Worm (Caenorhabditis elegans): Measurements from ENCODE around the gene smf-3.

Gene smf-3

DNA sequence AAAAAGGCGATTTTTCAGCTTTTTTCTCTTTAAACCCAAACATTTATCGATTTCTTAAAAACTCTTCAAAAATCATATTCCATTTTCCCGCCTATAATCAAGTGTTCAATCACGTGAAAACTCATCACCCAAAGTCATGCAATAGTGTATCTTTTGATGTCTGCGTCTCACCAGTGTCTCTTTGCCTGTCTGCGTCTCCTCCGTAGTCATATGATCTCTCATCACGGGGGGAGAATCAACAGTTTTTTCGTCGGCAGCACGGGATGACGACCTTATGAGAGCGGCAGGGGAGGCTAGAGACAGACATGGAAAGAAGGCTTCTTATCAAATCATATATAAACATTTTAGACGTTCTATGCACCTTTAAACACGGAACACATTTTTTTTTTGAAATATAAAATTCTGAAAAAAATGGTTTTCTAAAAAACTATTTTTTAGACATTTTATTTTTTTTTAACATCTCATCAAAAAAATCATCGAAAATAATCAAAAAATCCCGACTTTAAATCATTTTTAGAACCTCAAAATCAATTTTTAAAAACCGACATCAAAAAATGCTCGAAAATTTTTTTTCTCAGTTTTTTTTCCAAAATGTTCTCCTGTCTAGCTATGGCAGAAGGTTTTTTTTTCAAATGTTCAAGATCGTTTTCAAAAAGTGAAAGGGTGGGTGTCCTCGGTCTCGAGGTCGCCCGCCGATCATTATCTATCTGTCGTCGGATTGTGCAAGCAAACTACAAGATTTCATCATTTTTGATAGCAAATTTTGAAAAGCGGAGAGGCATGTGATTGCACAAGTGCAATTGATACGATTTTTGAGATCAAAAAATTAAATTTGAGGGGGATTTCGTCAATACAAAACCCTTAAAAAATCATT lies 16.4 kb upstream of the smf-3 start:
- peak; percentile 96 for TF ChIP-seq ceh-88 (GFP tag; IDR thresholded peaks at IDR 0.05)
- peak; percentile 96 for TF ChIP-seq C16A3.4 (tag; optimal IDR thresholded peaks at IDR 0.05)
- peak; percentile 99 for TF ChIP-seq nhr-90 (tag; optimal IDR thresholded peaks at IDR 0.05; ENCODE audit: poor library complexity)
- TF ChIP-seq sptf-1 (tag; optimal IDR thresholded peaks at IDR 0.05), result no peak
- peak in 1 of 2 experiments; percentile 71 for TF ChIP-seq egl-27 (tag; optimal IDR thresholded peaks at IDR 0.05)
- TF ChIP-seq sup-37 (GFP tag; optimal IDR thresholded peaks at IDR 0.05), result peak; percentile 87
- TF ChIP-seq xbp-1 (tag; optimal IDR thresholded peaks at IDR 0.05), result peak; percentile 97
- TF ChIP-seq sox-4 (tag; optimal IDR thresholded peaks at IDR 0.05), result peak; percentile 98
- peak; percentile 20 for TF ChIP-seq F16B12.6 (tag; optimal IDR thresholded peaks at IDR 0.05)
- peak; percentile 99 for TF ChIP-seq elt-2 (tag; optimal IDR thresholded peaks at IDR 0.05)
- TF ChIP-seq lin-35 (GFP tag; optimal IDR thresholded peaks at IDR 0.05), result peak; percentile 89 to 96
- TF ChIP-seq unc-86 (tag; optimal IDR thresholded peaks at IDR 0.05), result peak; percentile 92
- peak; percentile 70 for TF ChIP-seq aha-1 (tag; optimal IDR thresholded peaks at IDR 0.05)
- TF ChIP-seq jun-1 (tag; optimal IDR thresholded peaks at IDR 0.05), result peak; percentile 97
- TF ChIP-seq fkh-8 (tag; optimal IDR thresholded peaks at IDR 0.05), result peak; percentile 99
- peak; percentile 95 to 96 for TF ChIP-seq lsy-2 (tag; optimal IDR thresholded peaks at IDR 0.05)
- no peak for TF ChIP-seq ets-5 (GFP tag; IDR thresholded peaks at IDR 0.05)
- TF ChIP-seq ces-1 (GFP tag; optimal IDR thresholded peaks at IDR 0.05), result no peak
- TF ChIP-seq isw-1 (GFP tag; IDR thresholded peaks at IDR 0.05), result peak; percentile 84
- TF ChIP-seq dpl-1 (GFP tag; optimal IDR thresholded peaks at IDR 0.05), result peak; percentile 89 to 91 (median 90)
- no peak for TF ChIP-seq tlp-1 (tag; optimal IDR thresholded peaks at IDR 0.05)
- TF ChIP-seq swsn-7 (tag; optimal IDR thresholded peaks at IDR 0.05), result peak; percentile 99
- peak; percentile 90 to 93 (median 90) for TF ChIP-seq ceh-82 (tag; optimal IDR thresholded peaks at IDR 0.05)
- peak; percentile 61 for TF ChIP-seq fkh-10 (GFP tag; optimal IDR thresholded peaks at IDR 0.05)
- no peak for TF ChIP-seq unc-62 (GFP tag; optimal IDR thresholded peaks at IDR 0.05)
- peak; percentile 98 for TF ChIP-seq ztf-4 (tag; optimal IDR thresholded peaks at IDR 0.05)
- TF ChIP-seq nhr-77 (tag; optimal IDR thresholded peaks at IDR 0.05), result peak; percentile 93
- TF ChIP-seq mep-1 (tag; optimal IDR thresholded peaks at IDR 0.05), result peak; percentile 99
- TF ChIP-seq dsc-1 (tag; optimal IDR thresholded peaks at IDR 0.05), result peak; percentile 96
- TF ChIP-seq nhr-28 (tag; optimal IDR thresholded peaks at IDR 0.05), result peak; percentile 75
- peak; percentile 99 for TF ChIP-seq lin-14 (GFP tag; optimal IDR thresholded peaks at IDR 0.05)
- TF ChIP-seq hpl-2 (GFP tag; optimal IDR thresholded peaks at IDR 0.05), result peak; percentile 95
- peak; percentile 99 for TF ChIP-seq nhr-19 (GFP tag; conservative IDR thresholded peaks at IDR 0.05)
- peak; percentile 94 for TF ChIP-seq mab-9 (GFP tag; IDR thresholded peaks at IDR 0.05)
- TF ChIP-seq lin-39 (tag; optimal IDR thresholded peaks at IDR 0.05), result peak; percentile 93
- peak; percentile 96 for TF ChIP-seq irx-1 (tag; optimal IDR thresholded peaks at IDR 0.05)
- TF ChIP-seq pag-3 (tag; optimal IDR thresholded peaks at IDR 0.05; ENCODE audit: borderline replicate concordance, insufficient read depth), result peak; percentile 66
- no peak for TF ChIP-seq hlh-17 (GFP tag; optimal IDR thresholded peaks at IDR 0.05; ENCODE audit: borderline replicate concordance)
- peak; percentile 100 for TF ChIP-seq nhr-85 (tag)
- TF ChIP-seq ama-1 (optimal IDR thresholded peaks at IDR 0.05), result peak; percentile 95
- TF ChIP-seq fos-1 (tag; optimal IDR thresholded peaks at IDR 0.05), result peak; percentile 93
- no peak for TF ChIP-seq hlh-4 (tag; optimal IDR thresholded peaks at IDR 0.05)
- peak; percentile 98 for TF ChIP-seq grh-1 (GFP tag; IDR thresholded peaks at IDR 0.05)
- peak; percentile 75 for TF ChIP-seq efl-3 (GFP tag; optimal IDR thresholded peaks at IDR 0.05)
- peak; percentile 89 for TF ChIP-seq snpc-4 (tag; optimal IDR thresholded peaks at IDR 0.05)
- TF ChIP-seq nhr-76 (tag; optimal IDR thresholded peaks at IDR 0.05), result peak; percentile 39
- no peak for TF ChIP-seq ceh-90 (tag; optimal IDR thresholded peaks at IDR 0.05)
- TF ChIP-seq alr-1 (tag; optimal IDR thresholded peaks at IDR 0.05; ENCODE audit: borderline replicate concordance), result no peak
- TF ChIP-seq nhr-20 (tag; optimal IDR thresholded peaks at IDR 0.05), result peak; percentile 100
- peak; percentile 98 for TF ChIP-seq tbx-2 (tag; optimal IDR thresholded peaks at IDR 0.05)
- peak; percentile 97 for TF ChIP-seq rnt-1 (tag; optimal IDR thresholded peaks at IDR 0.05)

All from whole organism, L1 larva.